Worm (Caenorhabditis elegans): Measurements from ENCODE around the gene K05F6.14.

DNA sequence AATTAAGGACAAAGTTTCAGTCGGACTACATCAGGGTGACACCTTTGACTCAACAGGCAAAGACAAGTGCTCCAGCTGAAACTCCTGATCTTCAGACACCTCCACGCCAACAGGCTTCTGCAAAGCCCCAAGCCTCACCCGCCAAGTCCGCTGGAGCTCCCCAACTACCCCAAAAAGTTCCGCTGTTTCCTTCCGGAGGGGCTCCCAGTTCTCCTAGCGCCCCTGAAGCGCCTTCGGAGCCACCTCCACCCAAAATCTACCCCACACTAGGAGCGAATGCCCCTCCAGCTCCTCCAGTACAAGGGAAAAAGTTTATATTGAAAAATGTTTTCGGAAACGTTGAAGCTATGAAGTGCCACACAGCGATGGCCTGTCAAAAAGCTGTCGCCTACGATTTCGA lies 41.1 kb downstream of the K05F6.14 start:
- TF ChIP-seq mes-4 (tag; optimal IDR thresholded peaks at IDR 0.05), result no peak
- TF ChIP-seq F37B4.10 (GFP tag; IDR thresholded peaks at IDR 0.05), result no peak
- TF ChIP-seq ama-1 (optimal IDR thresholded peaks at IDR 0.05), result no peak
- TF ChIP-seq ama-1 (GFP tag; optimal IDR thresholded peaks at IDR 0.05), result no peak
- TF ChIP-seq unc-62 (GFP tag; optimal IDR thresholded peaks at IDR 0.05), result no peak
- no peak for TF ChIP-seq C06A6.2 (GFP tag; conservative IDR thresholded peaks at IDR 0.05)
- TF ChIP-seq zfh-2 (GFP tag; conservative IDR thresholded peaks at IDR 0.05), result peak; percentile 69
- no peak for TF ChIP-seq him-1 (tag; optimal IDR thresholded peaks at IDR 0.05)
- TF ChIP-seq cebp-2 (GFP tag; IDR thresholded peaks at IDR 0.05), result no peak
- TF ChIP-seq unc-130 (GFP tag; optimal IDR thresholded peaks at IDR 0.05), result no peak
- no peak for TF ChIP-seq mel-28 (tag; optimal IDR thresholded peaks at IDR 0.05; ENCODE audit: borderline replicate concordance)

Measured in whole organism, young adult.